Worm (Caenorhabditis elegans) whole organism, late embryonic: Measurements from ENCODE around the gene icd-1.

Experiments
- K02D7.2 ChIP-seq: sonication (generic microtip); optimal IDR thresholded peaks from 2 replicates; lab custom pipeline; 2017; ENCODE audit warnings: mild to moderate bottlenecking, missing genetic modification characterization, missing compliant biosample characterization
- Y22D7AL.16 ChIP-seq: sonication (generic microtip); optimal IDR thresholded peaks from 2 replicates; lab custom pipeline; 2016; ENCODE audit warnings: missing genetic modification characterization, missing compliant biosample characterization
- ahr-1 ChIP-seq: sonication (generic microtip); optimal IDR thresholded peaks from 2 replicates; lab custom pipeline; 2016; ENCODE audit warnings: missing genetic modification characterization, missing compliant biosample characterization
- ceh-19 ChIP-seq: fragments of 200-800 bp; sonication (Bioruptor generic); optimal IDR thresholded peaks from 2 replicates; lab custom pipeline; 2018; ENCODE audit warnings: mild to moderate bottlenecking, missing genetic modification characterization, missing compliant biosample characterization
- ceh-2 ChIP-seq: sonication (generic microtip); optimal IDR thresholded peaks from 2 replicates; lab custom pipeline; 2016; ENCODE audit warnings: missing genotype, missing genetic modification characterization, missing compliant biosample characterization
- ceh-24 ChIP-seq: sonication (generic microtip); optimal IDR thresholded peaks from 2 replicates; lab custom pipeline; 2016; ENCODE audit warnings: mild to moderate bottlenecking, missing genetic modification characterization, missing compliant biosample characterization
- ceh-30 ChIP-seq: fragments of 150-350 bp; optimal IDR thresholded peaks from 2 replicates; lab custom pipeline; 2014; ENCODE audit warnings: missing biosample characterization, missing genetic modification characterization
- ceh-34 ChIP-seq: sonication (generic microtip); optimal IDR thresholded peaks from 2 replicates; lab custom pipeline; 2016; ENCODE audit warnings: mild to moderate bottlenecking, missing genetic modification characterization, missing compliant biosample characterization
- ceh-45 ChIP-seq: fragments of 200-800 bp; sonication (Bioruptor generic); IDR thresholded peaks from 2 replicates; pipeline ENCODE4 v1.3.6; 2022; ENCODE audit warnings: missing genetic modification reagents, missing genetic modification characterization, missing compliant biosample characterization
- ceh-48 ChIP-seq: sonication (generic microtip); optimal IDR thresholded peaks from 2 replicates; lab custom pipeline; 2016; ENCODE audit warnings: missing genetic modification characterization, inconsistent platforms, missing compliant biosample characterization
- ceh-9 ChIP-seq: sonication (generic microtip); optimal IDR thresholded peaks from 2 replicates; lab custom pipeline; 2016; ENCODE audit warnings: mild to moderate bottlenecking, missing genetic modification characterization, inconsistent platforms, missing compliant biosample characterization
- dve-1 ChIP-seq: sonication (generic microtip); optimal IDR thresholded peaks from 2 replicates; lab custom pipeline; 2017; ENCODE audit warnings: antibody characterized with exemption, mild to moderate bottlenecking, missing genetic modification characterization, missing compliant biosample characterization
- ets-4 ChIP-seq: sonication (generic microtip); optimal IDR thresholded peaks from 2 replicates; lab custom pipeline; 2016; ENCODE audit warnings: missing genetic modification characterization, missing compliant biosample characterization
- eyg-1 ChIP-seq: sonication (generic microtip); optimal IDR thresholded peaks from 2 replicates; lab custom pipeline; 2016; ENCODE audit warnings: missing genotype, missing genetic modification characterization, missing compliant biosample characterization
- fkh-10 ChIP-seq: fragments of 150-350 bp; optimal IDR thresholded peaks from 2 replicates; lab custom pipeline; 2014; ENCODE audit warnings: missing biosample characterization, missing genetic modification reagents, missing genetic modification characterization
- gmeb-2 ChIP-seq: sonication (generic microtip); optimal IDR thresholded peaks from 2 replicates; lab custom pipeline; 2016; ENCODE audit warnings: missing genetic modification characterization, inconsistent platforms, missing compliant biosample characterization
- hlh-13 ChIP-seq: fragments of 200-800 bp; sonication (Bioruptor generic); optimal IDR thresholded peaks from 2 replicates; lab custom pipeline; 2018; ENCODE audit warnings: mild to moderate bottlenecking, missing genetic modification characterization, missing compliant biosample characterization
- hlh-15 ChIP-seq: sonication (generic microtip); optimal IDR thresholded peaks from 2 replicates; lab custom pipeline; 2016; ENCODE audit warnings: missing genetic modification characterization, missing compliant biosample characterization
- hlh-30 ChIP-seq: sonication (generic microtip); optimal IDR thresholded peaks from 2 replicates; lab custom pipeline; 2017; ENCODE audit warnings: antibody characterized with exemption, missing genetic modification characterization, missing compliant biosample characterization; ENCODE audit not compliant: insufficient read depth
- hlh-6 ChIP-seq: sonication (generic microtip); optimal IDR thresholded peaks from 2 replicates; lab custom pipeline; 2016; ENCODE audit warnings: missing genotype, missing genetic modification characterization, missing compliant biosample characterization
- hlh-8 ChIP-seq: sonication (generic microtip); optimal IDR thresholded peaks from 2 replicates; lab custom pipeline; 2016; ENCODE audit warnings: missing genotype, missing genetic modification characterization, missing compliant biosample characterization
- lim-6 ChIP-seq: sonication (generic microtip); optimal IDR thresholded peaks from 2 replicates; lab custom pipeline; 2016; ENCODE audit warnings: missing genetic modification characterization, missing compliant biosample characterization
- lin-11 ChIP-seq: fragments of 200-800 bp; sonication (Bioruptor generic); optimal IDR thresholded peaks from 2 replicates; lab custom pipeline; 2018; ENCODE audit warnings: mild to moderate bottlenecking, missing genetic modification characterization, missing compliant biosample characterization
- madf-2 ChIP-seq: sonication (generic microtip); optimal IDR thresholded peaks from 2 replicates; lab custom pipeline; 2017; ENCODE audit warnings: missing genetic modification characterization, missing compliant biosample characterization
- mec-3 ChIP-seq: sonication (generic microtip); optimal IDR thresholded peaks from 2 replicates; lab custom pipeline; 2016; ENCODE audit warnings: borderline replicate concordance, missing genetic modification characterization, missing compliant biosample characterization
- nfya-1 ChIP-seq: sonication (generic microtip); optimal IDR thresholded peaks from 2 replicates; lab custom pipeline; 2017; ENCODE audit warnings: missing genetic modification characterization, mild to moderate bottlenecking, missing compliant biosample characterization, antibody characterized with exemption, moderate library complexity
- nhr-11 ChIP-seq: fragments of 150-350 bp; optimal IDR thresholded peaks from 2 replicates; lab custom pipeline; 2014; ENCODE audit warnings: missing biosample characterization, missing genetic modification characterization
- npax-4 ChIP-seq: sonication (generic microtip); optimal IDR thresholded peaks from 2 replicates; lab custom pipeline; 2016; ENCODE audit warnings: missing genetic modification characterization, missing compliant biosample characterization
- odd-2 ChIP-seq: sonication (generic microtip); optimal IDR thresholded peaks from 2 replicates; lab custom pipeline; 2017; ENCODE audit warnings: antibody characterized with exemption, mild to moderate bottlenecking, missing genetic modification characterization, missing compliant biosample characterization
- pat-9 ChIP-seq: fragments of 200-800 bp; sonication (Bioruptor generic); optimal IDR thresholded peaks from 2 replicates; lab custom pipeline; 2018; ENCODE audit warnings: mild to moderate bottlenecking, missing genetic modification characterization, moderate library complexity, missing compliant biosample characterization
- pax-1 ChIP-seq: fragments of 150-350 bp; optimal IDR thresholded peaks from 2 replicates; lab custom pipeline; 2014; ENCODE audit warnings: missing biosample characterization, missing genetic modification characterization
- pha-4 ChIP-seq: fragments of 150-350 bp; optimal IDR thresholded peaks from 2 replicates; lab custom pipeline; 2018; ENCODE audit warnings: missing biosample characterization, missing genetic modification reagents, missing genetic modification characterization
- sox-2 ChIP-seq: fragments of 200-800 bp; sonication (Bioruptor generic); IDR thresholded peaks from 2 replicates; pipeline ENCODE4 v1.3.6; 2022; ENCODE audit warnings: missing genetic modification reagents, missing genetic modification characterization, missing compliant biosample characterization
- sox-4 ChIP-seq: sonication (generic microtip); optimal IDR thresholded peaks from 2 replicates; lab custom pipeline; 2017; ENCODE audit warnings: mild to moderate bottlenecking, missing genetic modification characterization, inconsistent platforms, missing compliant biosample characterization
- unc-3 ChIP-seq, 2 experiments: fragments of 200-800 bp in 1 of 2; sonication (Bioruptor generic) in 1 of 2; sonication (generic microtip) in 1 of 2; conservative IDR thresholded peaks in 1 of 2; optimal IDR thresholded peaks in 1 of 2; 2 replicates each; pipeline versions ENCODE4 v1.3.6 to Lab custom; 2016 to 2022; ENCODE audit warnings: missing compliant biosample characterization in 2 of 2, missing genetic modification characterization in 2 of 2, missing genetic modification reagents in 1 of 2
- unc-42 ChIP-seq: sonication (generic microtip); optimal IDR thresholded peaks from 2 replicates; lab custom pipeline; 2016; ENCODE audit warnings: missing genotype, missing genetic modification characterization, missing compliant biosample characterization
- unc-55 ChIP-seq: sonication (generic microtip); optimal IDR thresholded peaks from 2 replicates; lab custom pipeline; 2017; ENCODE audit warnings: missing biosample characterization, missing genetic modification reagents, missing genetic modification characterization
- zip-5 ChIP-seq: sonication (generic microtip); optimal IDR thresholded peaks from 2 replicates; lab custom pipeline; 2016; ENCODE audit warnings: missing genetic modification characterization, missing compliant biosample characterization
- ztf-16 ChIP-seq: sonication (generic microtip); optimal IDR thresholded peaks from 2 replicates; lab custom pipeline; 2017; ENCODE audit warnings: missing genetic modification characterization, missing compliant biosample characterization

The icd-1 gene

DNA sequence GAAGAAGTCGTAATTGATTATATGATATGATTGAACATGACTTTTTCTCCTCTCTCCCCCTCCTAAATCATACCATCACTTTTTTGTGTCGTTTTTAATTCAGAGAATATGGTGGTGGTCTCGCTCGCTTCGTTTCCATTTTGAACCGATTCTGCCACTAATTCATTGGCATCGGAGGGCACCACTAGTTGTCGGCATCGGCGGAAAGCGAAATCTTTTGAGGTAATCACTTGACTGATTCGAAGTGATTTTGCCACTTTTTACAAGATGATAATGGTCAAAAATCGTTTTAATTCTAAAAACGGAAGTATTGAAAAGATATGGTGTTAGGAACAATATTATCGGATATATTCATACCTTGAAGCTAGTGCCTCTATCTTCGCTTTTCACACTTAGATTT lies 28.3 kb upstream of the icd-1 start, which contains the start of gene klf-3:
Gene klf-3, plus strand, starts transcription at position 109 of the 400 bp plus-strand sequence.
- TF ChIP-seq Y22D7AL.16 (tag; lab: Kevin White, UChicago): no peak

- TF ChIP-seq sox-2 (GFP tag; lab: Robert Waterston, UW) (no peak), unc-42 (tag; lab: Kevin White, UChicago) (no peak), K02D7.2 (tag; lab: Kevin White, UChicago) (no peak), unc-3 (GFP tag; conservative IDR thresholded peaks at IDR 0.05; lab: Robert Waterston, UW) (no peak), unc-3 (tag; optimal IDR thresholded peaks at IDR 0.05; lab: Kevin White, UChicago) (no peak), ceh-34 (tag; lab: Kevin White, UChicago) (no peak), npax-4 (tag; lab: Kevin White, UChicago) (no peak), nhr-11 (no peak), eyg-1 (tag; lab: Kevin White, UChicago) (no peak)
Measured at ce11 chrII:6616135-6616534, 27.7 kb upstream of the icd-1 start.

- TF ChIP-seq ztf-16 (tag; lab: Kevin White, UChicago): no peak
- no peak for TF ChIP-seq ceh-24
- TF ChIP-seq nfya-1 (tag; lab: Kevin White, UChicago): no peak
- no peak for TF ChIP-seq gmeb-2 (tag; lab: Kevin White, UChicago)
- TF ChIP-seq lim-6 (tag; lab: Kevin White, UChicago): no peak
- TF ChIP-seq hlh-15 (tag; lab: Kevin White, UChicago): no peak
- TF ChIP-seq hlh-13 (GFP tag; lab: Kevin White, UChicago): no peak
- TF ChIP-seq K02D7.2 (tag; lab: Kevin White, UChicago): no peak
- no peak for TF ChIP-seq odd-2 (tag; lab: Kevin White, UChicago)
- TF ChIP-seq ceh-2 (tag; lab: Kevin White, UChicago): no peak
- TF ChIP-seq lin-11 (tag; lab: Kevin White, UChicago): no peak
- no peak for TF ChIP-seq hlh-8 (tag; lab: Kevin White, UChicago)
- TF ChIP-seq, all 69 proteins: peak for 0
Measured at ce11 chrII:6615232-6616029, 27.0 kb upstream of the icd-1 start.

ce11 chrII:6614500-6614899 lies 26.0 kb upstream of the icd-1 start:
- TF ChIP-seq ahr-1 (tag; lab: Kevin White, UChicago) (no peak), sox-4 (tag; lab: Kevin White, UChicago) (no peak), odd-2 (tag; lab: Kevin White, UChicago) (no peak), ceh-48 (tag; lab: Kevin White, UChicago) (no peak), K02D7.2 (tag; lab: Kevin White, UChicago) (no peak), madf-2 (tag; lab: Kevin White, UChicago) (no peak), ceh-9 (tag; lab: Kevin White, UChicago) (no peak)
- TF ChIP-seq, all 69 proteins: peak for 0

DNA sequence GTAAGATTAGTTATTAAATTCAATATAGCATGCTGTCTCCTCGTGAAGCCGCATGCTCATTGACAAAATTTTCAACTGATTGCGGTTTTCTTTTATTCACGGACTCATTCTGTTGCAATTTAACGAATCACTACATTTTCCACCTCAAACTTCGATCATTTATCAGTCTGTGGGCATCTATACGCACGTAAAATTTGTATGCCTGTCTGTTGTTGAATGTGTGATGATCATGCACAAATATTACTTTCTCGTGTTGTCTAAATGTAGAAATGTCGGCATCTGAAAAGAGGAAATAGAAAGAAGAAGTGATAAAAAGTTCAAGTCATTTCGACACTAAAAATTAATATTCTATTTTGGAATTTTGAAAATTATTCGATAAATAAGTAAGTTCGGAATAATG lies 24.1 kb upstream of the icd-1 start:
- TF ChIP-seq hlh-6 (tag; lab: Kevin White, UChicago) (no peak), ceh-9 (tag; lab: Kevin White, UChicago) (no peak)

ce11 chrII:6610262-6610661 lies 21.8 kb upstream of the icd-1 start:
- TF ChIP-seq ceh-45 (GFP tag; lab: Robert Waterston, UW) (no peak), madf-2 (tag; lab: Kevin White, UChicago) (no peak), npax-4 (tag; lab: Kevin White, UChicago) (no peak), dve-1 (tag; lab: Kevin White, UChicago) (no peak), ceh-9 (tag; lab: Kevin White, UChicago) (no peak), zip-5 (tag; lab: Kevin White, UChicago) (no peak), ceh-19 (GFP tag; lab: Kevin White, UChicago) (no peak), ahr-1 (tag; lab: Kevin White, UChicago) (no peak), pat-9 (tag; lab: Kevin White, UChicago) (no peak), pax-1 (tag; lab: Kevin White, UChicago) (no peak), hlh-6 (tag; lab: Kevin White, UChicago) (no peak), unc-55 (GFP tag; lab: Kevin White, UChicago) (no peak), mec-3 (tag; lab: Kevin White, UChicago) (no peak), hlh-30 (no peak), ceh-34 (tag; lab: Kevin White, UChicago) (no peak), pha-4 (tag; lab: Kevin White, UChicago) (no peak), ets-4 (tag; lab: Kevin White, UChicago) (no peak), ceh-30 (tag; lab: Kevin White, UChicago) (no peak), fkh-10 (no peak)
